Worm (Caenorhabditis elegans): Measurements from ENCODE around the gene srd-19.

- no peak for TF ChIP-seq ces-1 (GFP tag; optimal IDR thresholded peaks at IDR 0.05)
- no peak for TF ChIP-seq sem-2 (GFP tag; optimal IDR thresholded peaks at IDR 0.05)
- TF ChIP-seq ceh-43 (GFP tag; optimal IDR thresholded peaks at IDR 0.05): no peak
- no peak for TF ChIP-seq mep-1 (tag; optimal IDR thresholded peaks at IDR 0.05)
- TF ChIP-seq blmp-1 (tag; optimal IDR thresholded peaks at IDR 0.05): no peak
- TF ChIP-seq tbx-8 (GFP tag; optimal IDR thresholded peaks at IDR 0.05): no peak
- TF ChIP-seq nhr-28 (tag; optimal IDR thresholded peaks at IDR 0.05): no peak
- TF ChIP-seq pha-4 (tag; optimal IDR thresholded peaks at IDR 0.05): no peak
- no peak for TF ChIP-seq elt-1 (tag; optimal IDR thresholded peaks at IDR 0.05; ENCODE audit: borderline replicate concordance, insufficient read depth)
- no peak for TF ChIP-seq ztf-11 (tag; optimal IDR thresholded peaks at IDR 0.05)
- TF ChIP-seq nhr-76 (tag; optimal IDR thresholded peaks at IDR 0.05): no peak
- no peak for TF ChIP-seq lin-13 (tag; optimal IDR thresholded peaks at IDR 0.05)
- no peak for TF ChIP-seq flh-1 (GFP tag; optimal IDR thresholded peaks at IDR 0.05)
These were observed 14.3 kb upstream of the srd-19 start for ce11 chrV:13442819-13443218.
